Worm (Caenorhabditis elegans) whole organism, late embryonic: ENCODE measurements around the gene T11B7.5.

Source experiments
- ama-1 ChIP-seq: fragments of 150-350 bp; optimal IDR thresholded peaks from 2 replicates; lab custom pipeline; 2014
- ceh-30 ChIP-seq: fragments of 150-350 bp; optimal IDR thresholded peaks from 2 replicates; lab custom pipeline; 2014; ENCODE audit warnings: missing biosample characterization, missing genetic modification characterization
- ceh-45 ChIP-seq: fragments of 200-800 bp; sonication (Bioruptor generic); IDR thresholded peaks from 2 replicates; pipeline ENCODE4 v1.3.6; 2022; ENCODE audit warnings: missing genetic modification reagents, missing genetic modification characterization, missing compliant biosample characterization
- fkh-10 ChIP-seq: fragments of 150-350 bp; optimal IDR thresholded peaks from 2 replicates; lab custom pipeline; 2014; ENCODE audit warnings: missing biosample characterization, missing genetic modification reagents, missing genetic modification characterization
- nhr-11 ChIP-seq: fragments of 150-350 bp; optimal IDR thresholded peaks from 2 replicates; lab custom pipeline; 2014; ENCODE audit warnings: missing biosample characterization, missing genetic modification characterization
- pha-4 ChIP-seq: fragments of 150-350 bp; optimal IDR thresholded peaks from 2 replicates; lab custom pipeline; 2018; ENCODE audit warnings: missing biosample characterization, missing genetic modification reagents, missing genetic modification characterization
- sox-2 ChIP-seq: fragments of 200-800 bp; sonication (Bioruptor generic); IDR thresholded peaks from 2 replicates; pipeline ENCODE4 v1.3.6; 2022; ENCODE audit warnings: missing genetic modification reagents, missing genetic modification characterization, missing compliant biosample characterization
- ztf-16 ChIP-seq: sonication (generic microtip); optimal IDR thresholded peaks from 2 replicates; lab custom pipeline; 2017; ENCODE audit warnings: missing genetic modification characterization, missing compliant biosample characterization

ce11 chrIV:8815162-8815561 lies 40.7 kb downstream of the T11B7.5 start:
- TF ChIP-seq fkh-10 (GFP tag; lab: Kevin White, UChicago) = no peak
- TF ChIP-seq ama-1 (lab: Kevin White, UChicago) = no peak
- TF ChIP-seq ceh-45 = no peak
- no peak for TF ChIP-seq nhr-11 (tag; lab: Kevin White, UChicago)
- no peak for TF ChIP-seq ceh-30 (tag; lab: Kevin White, UChicago)
- TF ChIP-seq ztf-16 (tag; lab: Kevin White, UChicago) = no peak
- TF ChIP-seq pha-4 (tag; lab: Kevin White, UChicago) = no peak
- TF ChIP-seq sox-2 = no peak
